Worm (Caenorhabditis elegans) whole organism, early embryonic: ENCODE measurements around the gene wago-4.

Experiments used
- B0310.2 ChIP-seq: sonication (generic microtip); optimal IDR thresholded peaks from 2 replicates; lab custom pipeline; 2016; ENCODE audit warnings: mild to moderate bottlenecking, missing genetic modification characterization, missing compliant biosample characterization
- F13C5.2 ChIP-seq: sonication (generic microtip); optimal IDR thresholded peaks from 2 replicates; lab custom pipeline; 2017; ENCODE audit warnings: mild to moderate bottlenecking, missing genetic modification characterization, inconsistent platforms, missing compliant biosample characterization
- aly-1 ChIP-seq: sonication (generic microtip); optimal IDR thresholded peaks from 2 replicates; lab custom pipeline; 2016; ENCODE audit warnings: missing genetic modification characterization, missing compliant biosample characterization
- ama-1 ChIP-seq: fragments of 150-350 bp; optimal IDR thresholded peaks from 2 replicates; lab custom pipeline; 2014
- ceh-13 ChIP-seq: fragments of 200-800 bp; sonication (Bioruptor generic); optimal IDR thresholded peaks from 2 replicates; lab custom pipeline; 2018; ENCODE audit warnings: mild to moderate bottlenecking, missing genetic modification characterization, missing compliant biosample characterization
- ceh-36 ChIP-seq: sonication (generic microtip); optimal IDR thresholded peaks from 2 replicates; lab custom pipeline; 2016; ENCODE audit warnings: missing genetic modification characterization, inconsistent platforms, missing compliant biosample characterization
- ets-7 ChIP-seq: sonication (generic microtip); optimal IDR thresholded peaks from 2 replicates; lab custom pipeline; 2016; ENCODE audit warnings: missing genotype, missing genetic modification characterization, missing compliant biosample characterization
- flt-1 ChIP-seq: fragments of 200-800 bp; sonication (Bioruptor generic); IDR thresholded peaks from 2 replicates; pipeline ENCODE4 v1.3.6; 2022; ENCODE audit warnings: missing genetic modification characterization, missing compliant biosample characterization
- hmbx-1 ChIP-seq: sonication (generic microtip); optimal IDR thresholded peaks from 2 replicates; lab custom pipeline; 2016; ENCODE audit warnings: mild to moderate bottlenecking, missing genetic modification characterization, missing compliant biosample characterization
- hmg-4 ChIP-seq: fragments of 200-800 bp; sonication (Bioruptor generic); optimal IDR thresholded peaks from 2 replicates; lab custom pipeline; 2018; ENCODE audit warnings: mild to moderate bottlenecking, missing genetic modification characterization, missing compliant biosample characterization
- hnd-1 ChIP-seq: sonication (generic microtip); optimal IDR thresholded peaks from 2 replicates; lab custom pipeline; 2016; ENCODE audit warnings: missing genetic modification characterization, missing compliant biosample characterization
- pes-1 ChIP-seq: fragments of 200-800 bp; sonication (Bioruptor generic); IDR thresholded peaks from 2 replicates; pipeline ENCODE4 v1.3.6; 2022; ENCODE audit warnings: missing genetic modification reagents, missing genetic modification characterization, missing compliant biosample characterization
- scrt-1 ChIP-seq: fragments of 200-800 bp; sonication (Bioruptor generic); IDR thresholded peaks from 2 replicates; pipeline ENCODE4 v1.3.6; 2022; ENCODE audit warnings: missing genetic modification characterization, missing compliant biosample characterization
- sea-1 ChIP-seq: fragments of 200-800 bp; sonication (Bioruptor generic); conservative IDR thresholded peaks from 2 replicates; pipeline ENCODE4 v1.3.6; 2022; ENCODE audit warnings: missing genetic modification characterization, missing compliant biosample characterization
- tbx-11 ChIP-seq: fragments of 200-800 bp; sonication (Bioruptor generic); IDR thresholded peaks from 2 replicates; pipeline ENCODE4 v1.3.6; 2022; ENCODE audit warnings: missing genetic modification characterization, missing compliant biosample characterization
- tbx-37 ChIP-seq: fragments of 200-800 bp; sonication (Bioruptor generic); conservative IDR thresholded peaks from 2 replicates; pipeline ENCODE4 v1.3.6; 2022; ENCODE audit warnings: missing genetic modification reagents, missing genetic modification characterization, missing compliant biosample characterization
- tra-4 ChIP-seq: sonication (generic microtip); optimal IDR thresholded peaks from 2 replicates; lab custom pipeline; 2017; ENCODE audit warnings: missing genetic modification characterization, missing compliant biosample characterization

wago-4 gene

DNA sequence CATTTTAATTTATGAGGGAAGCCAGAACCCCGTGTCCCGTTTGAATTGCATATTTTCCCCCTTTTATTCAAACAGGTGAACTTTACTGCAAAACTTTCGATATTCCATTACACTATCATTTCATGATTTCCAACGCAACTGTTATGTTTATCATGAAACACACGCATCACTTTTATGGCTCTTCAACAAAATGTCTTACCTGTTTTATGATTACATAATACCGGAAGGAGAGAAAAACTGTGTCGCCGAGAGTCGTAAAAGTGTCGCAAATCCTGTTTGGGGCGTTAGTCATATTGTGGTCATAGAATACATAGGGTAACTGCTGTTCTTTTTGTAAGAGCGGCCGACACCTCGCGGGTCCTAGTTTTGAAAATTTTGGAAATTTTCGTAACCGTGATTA, 26.9 kb upstream of the wago-4 start:
- TF ChIP-seq ceh-13 (GFP tag; lab: Kevin White, UChicago) (no peak), sea-1 (GFP tag; lab: Robert Waterston, UW) (no peak), aly-1 (tag; lab: Kevin White, UChicago) (no peak), hmg-4 (no peak), F13C5.2 (no peak), B0310.2 (tag; lab: Kevin White, UChicago) (no peak), tbx-37 (GFP tag; lab: Robert Waterston, UW) (no peak), hmbx-1 (tag; lab: Kevin White, UChicago) (no peak), pes-1 (GFP tag; lab: Robert Waterston, UW) (no peak), ama-1 (lab: Kevin White, UChicago) (no peak), ceh-36 (no peak), tra-4 (tag; lab: Kevin White, UChicago) (no peak), scrt-1 (GFP tag; lab: Robert Waterston, UW) (no peak)

DNA sequence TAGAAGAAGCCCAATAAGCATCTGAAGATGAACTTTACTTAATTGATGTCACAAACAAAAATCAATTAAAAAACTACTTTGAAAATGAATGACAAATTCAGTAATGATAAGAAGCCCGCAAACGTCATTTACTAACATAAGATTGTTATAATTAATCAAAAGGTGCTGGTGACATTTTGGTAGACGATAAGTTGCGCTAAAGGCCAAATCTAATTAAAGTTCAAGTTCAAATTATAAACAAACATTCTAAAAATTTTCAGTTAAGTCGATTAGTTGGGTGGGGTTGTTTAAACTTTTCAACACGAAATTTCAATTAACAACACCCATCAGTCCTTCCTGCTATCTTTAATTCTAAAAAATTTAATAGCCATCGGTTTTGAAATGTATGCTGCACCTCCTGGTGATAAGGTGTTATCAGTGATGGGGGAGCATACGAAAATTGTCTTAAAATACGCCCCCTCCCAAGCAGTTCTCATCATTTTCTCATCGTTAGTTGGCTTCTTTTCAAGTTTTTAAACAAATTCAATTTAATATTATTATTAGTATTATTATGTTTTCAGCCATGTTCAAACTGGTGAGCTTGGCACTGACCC, 24.2 kb upstream of the wago-4 start, which contains the start of the genes clec-62 and clec-63:
Gene clec-62, minus strand, starts transcription at position 51 of the 593 bp plus-strand sequence.
Gene clec-63, plus strand, starts transcription at position 561 of the 593 bp plus-strand sequence.
- TF ChIP-seq tbx-11 (GFP tag; lab: Robert Waterston, UW) (no peak), aly-1 (tag; lab: Kevin White, UChicago) (no peak), ama-1 (lab: Kevin White, UChicago) (no peak), B0310.2 (tag; lab: Kevin White, UChicago) (no peak), tra-4 (tag; lab: Kevin White, UChicago) (no peak), ets-7 (no peak), ceh-36 (no peak), hnd-1 (tag; lab: Kevin White, UChicago) (no peak)

DNA sequence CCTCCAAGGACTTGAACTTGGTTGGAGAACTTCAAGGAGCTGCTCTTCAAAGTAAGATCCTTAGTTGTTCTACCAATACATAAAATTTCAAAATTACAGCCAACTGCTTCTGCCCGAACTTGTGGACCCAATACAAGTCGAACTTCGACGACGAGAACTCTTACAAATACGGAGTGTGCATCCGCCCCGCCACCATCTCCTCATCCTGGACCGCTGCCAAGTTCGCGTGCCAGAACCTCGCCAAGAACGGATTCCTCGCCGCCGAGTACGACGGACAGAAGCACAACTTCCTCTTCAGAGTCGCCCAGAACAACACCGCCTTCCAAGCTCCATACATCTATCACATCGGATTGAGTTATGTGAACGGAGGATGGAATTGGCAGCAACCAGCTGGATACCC, 22.7 kb upstream of the wago-4 start:
- TF ChIP-seq tbx-11 (GFP tag; lab: Robert Waterston, UW) (no peak), B0310.2 (tag; lab: Kevin White, UChicago) (no peak), aly-1 (tag; lab: Kevin White, UChicago) (no peak), hmg-4 (no peak), sea-1 (GFP tag; lab: Robert Waterston, UW) (no peak)

DNA sequence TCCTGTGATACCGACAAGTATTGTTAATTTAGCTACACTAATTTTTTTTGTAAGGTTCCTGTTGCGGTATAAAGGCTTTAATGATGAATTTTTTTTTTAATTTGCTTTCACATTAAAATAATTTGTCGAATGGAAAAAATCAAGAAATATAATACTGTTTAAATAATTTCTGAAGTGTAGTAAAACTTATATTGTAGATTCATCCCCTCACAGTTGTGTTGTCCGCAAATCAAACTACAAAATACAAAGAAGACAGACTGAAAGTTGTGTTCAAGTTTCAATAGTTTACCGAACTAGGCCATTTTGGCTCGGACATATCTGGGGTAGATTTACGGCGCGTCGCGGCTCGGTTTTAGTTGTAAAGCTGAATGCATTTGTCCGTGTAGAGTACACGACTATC, 22.0 kb upstream of the wago-4 start:
- no peak for TF ChIP-seq pes-1 (GFP tag; lab: Robert Waterston, UW)
- TF ChIP-seq tbx-11 (GFP tag; lab: Robert Waterston, UW): no peak
- no peak for TF ChIP-seq aly-1 (tag; lab: Kevin White, UChicago)
- no peak for TF ChIP-seq hmg-4
- no peak for TF ChIP-seq F13C5.2
- no peak for TF ChIP-seq flt-1 (GFP tag; lab: Robert Waterston, UW)
- TF ChIP-seq sea-1 (GFP tag; lab: Robert Waterston, UW): no peak
- TF ChIP-seq tra-4 (tag; lab: Kevin White, UChicago): no peak
- no peak for TF ChIP-seq hmbx-1 (tag; lab: Kevin White, UChicago)
- TF ChIP-seq B0310.2 (tag; lab: Kevin White, UChicago): no peak
- TF ChIP-seq ceh-36: no peak
- TF ChIP-seq ceh-13 (GFP tag; lab: Kevin White, UChicago): no peak
- TF ChIP-seq scrt-1 (GFP tag; lab: Robert Waterston, UW): no peak
- TF ChIP-seq tbx-37 (GFP tag; lab: Robert Waterston, UW): no peak
- no peak for TF ChIP-seq ama-1 (lab: Kevin White, UChicago)
- TF ChIP-seq ets-7: no peak
- TF ChIP-seq hnd-1 (tag; lab: Kevin White, UChicago): no peak

DNA sequence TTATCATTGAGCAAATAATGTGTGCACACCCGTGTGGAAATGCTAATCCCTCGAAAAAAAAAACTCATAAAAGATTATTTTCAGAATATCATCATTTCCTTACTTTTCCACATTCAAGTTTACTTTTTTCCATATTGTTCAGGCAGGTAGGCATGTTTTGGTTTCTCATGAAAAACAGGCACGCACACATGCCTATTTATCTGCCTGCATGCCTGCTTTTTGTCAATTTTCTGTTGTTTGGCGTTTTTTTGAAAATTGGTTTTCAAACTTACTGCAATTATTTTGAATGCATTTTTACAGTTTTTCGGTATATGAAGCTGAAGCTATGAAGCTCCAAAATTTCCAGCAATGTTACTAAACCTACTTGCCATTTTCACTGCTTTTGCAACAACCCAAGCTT, 21.4 kb upstream of the wago-4 start, which contains the start of gene clec-64:
Gene clec-64, plus strand, starts transcription at position 301 of the 400 bp plus-strand sequence.
- no peak for TF ChIP-seq B0310.2 (tag; lab: Kevin White, UChicago)
- no peak for TF ChIP-seq ceh-13 (GFP tag; lab: Kevin White, UChicago)
- no peak for TF ChIP-seq aly-1 (tag; lab: Kevin White, UChicago)
- no peak for TF ChIP-seq tbx-37 (GFP tag; lab: Robert Waterston, UW)
- TF ChIP-seq ceh-36: no peak
- TF ChIP-seq scrt-1 (GFP tag; lab: Robert Waterston, UW): no peak
- TF ChIP-seq ets-7: no peak
- TF ChIP-seq hmbx-1 (tag; lab: Kevin White, UChicago): no peak
- no peak for TF ChIP-seq hnd-1 (tag; lab: Kevin White, UChicago)
- no peak for TF ChIP-seq tra-4 (tag; lab: Kevin White, UChicago)
- no peak for TF ChIP-seq pes-1 (GFP tag; lab: Robert Waterston, UW)
- no peak for TF ChIP-seq F13C5.2
- TF ChIP-seq tbx-11 (GFP tag; lab: Robert Waterston, UW): no peak
- TF ChIP-seq flt-1 (GFP tag; lab: Robert Waterston, UW): no peak
- no peak for TF ChIP-seq sea-1 (GFP tag; lab: Robert Waterston, UW)
- no peak for TF ChIP-seq hmg-4
- TF ChIP-seq ama-1 (lab: Kevin White, UChicago): no peak

DNA sequence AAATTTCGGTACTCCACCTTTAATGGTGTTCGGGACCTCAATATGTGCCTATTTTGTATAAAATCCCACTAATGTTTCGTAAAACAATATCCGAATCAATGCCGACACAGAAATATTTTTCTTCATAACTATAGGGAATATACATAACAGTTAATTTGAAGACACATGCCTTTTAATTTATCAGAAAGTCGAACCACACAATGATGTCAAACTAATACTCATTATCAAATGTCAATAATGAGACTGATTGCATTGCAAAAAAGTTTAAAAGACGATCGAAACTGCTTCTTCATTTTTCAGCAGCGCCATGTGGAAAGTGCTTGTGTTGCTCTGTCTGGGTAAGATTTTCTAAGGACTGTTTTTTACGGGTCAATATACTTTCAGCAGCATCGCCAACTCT, 18.3 kb upstream of the wago-4 start, which contains the start of gene clec-65:
Gene clec-65, plus strand, starts transcription at position 301 of the 400 bp plus-strand sequence.
- TF ChIP-seq ceh-36: no peak
- TF ChIP-seq F13C5.2: no peak
- TF ChIP-seq scrt-1 (GFP tag; lab: Robert Waterston, UW): no peak
- no peak for TF ChIP-seq hnd-1 (tag; lab: Kevin White, UChicago)
- no peak for TF ChIP-seq sea-1 (GFP tag; lab: Robert Waterston, UW)
- TF ChIP-seq aly-1 (tag; lab: Kevin White, UChicago): no peak

DNA sequence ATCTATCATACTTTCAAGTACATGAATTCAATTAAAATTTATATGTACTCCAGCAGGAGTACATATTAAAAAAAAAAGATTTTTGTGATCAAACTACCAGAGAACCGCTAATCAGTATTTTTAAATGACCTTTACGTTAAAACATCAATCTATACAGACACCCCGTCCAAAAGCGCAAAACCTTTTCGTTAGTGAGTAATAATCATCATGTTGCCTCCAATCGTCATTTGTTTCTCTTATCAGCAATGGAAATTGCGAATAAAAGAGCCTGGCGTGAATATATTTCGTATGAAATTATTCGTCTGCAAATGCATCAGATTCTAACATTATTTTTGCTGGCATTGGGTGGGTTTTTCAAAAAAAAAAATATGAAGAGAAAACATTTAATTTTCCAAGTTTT, 15.2 kb upstream of the wago-4 start, which contains the start of gene clec-66:
Gene clec-66, plus strand, starts transcription at position 225 of the 400 bp plus-strand sequence.
- no peak for TF ChIP-seq ama-1 (lab: Kevin White, UChicago)
- no peak for TF ChIP-seq pes-1 (GFP tag; lab: Robert Waterston, UW)
- TF ChIP-seq scrt-1 (GFP tag; lab: Robert Waterston, UW): no peak
- TF ChIP-seq ets-7: no peak
- TF ChIP-seq B0310.2 (tag; lab: Kevin White, UChicago): no peak
- TF ChIP-seq hmg-4: no peak
- no peak for TF ChIP-seq tbx-11 (GFP tag; lab: Robert Waterston, UW)
- TF ChIP-seq ceh-36: no peak
- no peak for TF ChIP-seq hmbx-1 (tag; lab: Kevin White, UChicago)
- no peak for TF ChIP-seq aly-1 (tag; lab: Kevin White, UChicago)
- no peak for TF ChIP-seq ceh-13 (GFP tag; lab: Kevin White, UChicago)
- TF ChIP-seq tbx-37 (GFP tag; lab: Robert Waterston, UW): no peak
- no peak for TF ChIP-seq sea-1 (GFP tag; lab: Robert Waterston, UW)
- no peak for TF ChIP-seq hnd-1 (tag; lab: Kevin White, UChicago)
- no peak for TF ChIP-seq tra-4 (tag; lab: Kevin White, UChicago)
- TF ChIP-seq F13C5.2: no peak
- no peak for TF ChIP-seq flt-1 (GFP tag; lab: Robert Waterston, UW)
